Fruit fly (Drosophila melanogaster): ENCODE results near the gene ppk22.

ppk22 gene

dm6 chr3R:24823061-24823460 lies 36.5 kb downstream of the ppk22 start:
- TF ChIP-seq h (optimal IDR thresholded peaks at IDR 0.05) (no peak), Sin3A (optimal IDR thresholded peaks at IDR 0.05) (no peak), Myc (optimal IDR thresholded peaks at IDR 0.05) (no peak), ttk (optimal IDR thresholded peaks at IDR 0.05) (no peak), insv (optimal IDR thresholded peaks at IDR 0.05) (no peak), psq (optimal IDR thresholded peaks at IDR 0.05) (no peak)

- TF ChIP-seq psq (optimal IDR thresholded peaks at IDR 0.05) (no peak), insv (optimal IDR thresholded peaks at IDR 0.05) (no peak), Myc (optimal IDR thresholded peaks at IDR 0.05) (no peak), Sin3A (optimal IDR thresholded peaks at IDR 0.05) (no peak)
These were observed 42.4 kb downstream of the ppk22 start, which contains the start of the genes CG5808 and Saf-B for dm6 chr3R:24816993-24817854. Gene CG5808 (minus strand): TSS chr3R:24817007. Gene Saf-B (plus strand): TSS chr3R:24817464.

DNA sequence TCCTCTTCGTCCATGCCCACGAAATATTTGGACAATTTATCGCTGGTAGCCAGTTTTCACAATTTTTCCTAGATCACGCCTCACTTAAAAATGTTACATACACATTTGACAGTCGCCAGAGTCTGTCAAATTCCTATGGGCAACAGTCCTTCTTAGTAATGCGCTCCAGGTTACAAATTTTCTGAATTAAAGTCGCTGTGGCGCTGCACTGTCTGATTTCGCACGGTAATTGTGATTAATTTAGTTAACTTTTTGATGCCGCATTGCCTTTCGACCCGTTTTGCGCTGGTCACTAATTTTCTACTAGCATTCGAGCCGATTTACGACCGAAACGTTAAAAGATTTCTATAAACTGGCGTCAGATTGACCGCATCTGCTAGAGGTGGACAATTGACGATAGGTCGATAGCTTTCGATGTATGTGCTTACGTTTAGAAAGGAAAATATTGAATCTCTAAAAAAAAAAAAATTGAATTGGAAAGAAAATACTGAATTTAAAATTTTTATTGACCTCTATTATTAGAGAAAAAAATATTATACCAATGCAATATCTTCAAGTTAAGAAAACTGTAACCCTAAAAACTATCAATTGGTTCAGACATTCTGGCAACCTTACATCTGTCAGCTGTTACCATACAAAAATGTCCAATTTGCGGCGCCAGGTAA lies 45.8 kb downstream of the ppk22 start, which contains the start of the genes lili and CG34150:
Gene lili, minus strand, starts transcription at position 376 of the 665 bp plus-strand sequence.
Gene CG34150, plus strand, starts transcription at position 626 of the 665 bp plus-strand sequence.
- no peak for TF ChIP-seq Myc (optimal IDR thresholded peaks at IDR 0.05)
- no peak for TF ChIP-seq Sin3A (optimal IDR thresholded peaks at IDR 0.05)
- TF ChIP-seq ttk (optimal IDR thresholded peaks at IDR 0.05): no peak

DNA sequence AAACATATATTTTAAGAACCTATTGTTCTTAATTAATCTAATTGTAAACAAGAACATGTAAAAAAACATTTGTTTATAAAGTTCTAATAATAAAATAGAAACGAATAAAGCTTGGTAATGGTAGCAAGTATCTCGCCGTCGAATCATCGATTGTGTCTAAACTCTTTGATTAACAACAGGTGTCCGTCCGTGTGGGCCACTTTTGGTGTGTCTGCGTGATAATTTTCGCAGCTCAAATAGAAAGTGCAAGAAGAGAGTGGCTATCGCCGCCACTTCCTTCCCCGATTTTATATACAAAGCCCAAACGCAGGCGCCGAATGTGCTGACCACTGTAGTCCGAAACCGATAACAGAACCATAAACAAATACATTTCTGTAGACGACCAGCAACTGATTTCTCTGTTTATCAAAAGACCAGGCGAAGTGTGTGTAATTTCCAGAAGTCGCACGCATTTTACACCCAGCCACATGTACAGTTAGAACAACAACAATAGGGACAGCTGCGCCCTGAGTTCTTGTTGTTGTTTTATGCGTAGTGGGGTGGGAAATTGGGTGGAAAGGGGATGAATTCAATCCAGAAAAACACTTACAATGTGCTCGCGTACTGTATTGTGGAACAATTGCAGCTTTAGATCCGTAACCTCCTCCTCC lies 46.5 kb downstream of the ppk22 start:
- no peak for TF ChIP-seq ttk (optimal IDR thresholded peaks at IDR 0.05)
- TF ChIP-seq psq (optimal IDR thresholded peaks at IDR 0.05): no peak
- TF ChIP-seq insv (optimal IDR thresholded peaks at IDR 0.05): no peak
- TF ChIP-seq Myc (optimal IDR thresholded peaks at IDR 0.05): no peak
- TF ChIP-seq Sin3A (optimal IDR thresholded peaks at IDR 0.05): no peak
- TF ChIP-seq h (optimal IDR thresholded peaks at IDR 0.05): no peak

- TF ChIP-seq Sin3A (optimal IDR thresholded peaks at IDR 0.05): no peak
- no peak for TF ChIP-seq Myc (optimal IDR thresholded peaks at IDR 0.05)
- TF ChIP-seq h (optimal IDR thresholded peaks at IDR 0.05): no peak
- no peak for TF ChIP-seq ttk (optimal IDR thresholded peaks at IDR 0.05)
- no peak for TF ChIP-seq psq (optimal IDR thresholded peaks at IDR 0.05)
- TF ChIP-seq insv (optimal IDR thresholded peaks at IDR 0.05): no peak
These were observed 47.2 kb downstream of the ppk22 start for dm6 chr3R:24812394-24812793.

- TF ChIP-seq ttk (optimal IDR thresholded peaks at IDR 0.05) (no peak), h (optimal IDR thresholded peaks at IDR 0.05) (no peak), insv (optimal IDR thresholded peaks at IDR 0.05) (no peak), Sin3A (optimal IDR thresholded peaks at IDR 0.05) (no peak), Myc (optimal IDR thresholded peaks at IDR 0.05) (no peak), psq (optimal IDR thresholded peaks at IDR 0.05) (no peak)
These were observed 48.6 kb downstream of the ppk22 start for dm6 chr3R:24810844-24811625.

- no peak for TF ChIP-seq ttk (optimal IDR thresholded peaks at IDR 0.05)
- no peak for TF ChIP-seq Sin3A (optimal IDR thresholded peaks at IDR 0.05)
These were observed 49.9 kb downstream of the ppk22 start for dm6 chr3R:24809576-24810279.
